Worm (Caenorhabditis elegans) whole organism, L2 larva: ENCODE results near the gene K11G9.5.

Experiments used
- C34F6.9 ChIP-seq: fragments of 150-350 bp; optimal IDR thresholded peaks from 2 replicates; lab custom pipeline; 2014; ENCODE audit warnings: missing biosample characterization, missing genetic modification characterization
- F13H6.1 ChIP-seq: sonication (generic microtip); optimal IDR thresholded peaks from 2 replicates; lab custom pipeline; 2016; ENCODE audit warnings: missing genetic modification characterization, missing compliant biosample characterization
- Y55F3AM.14 ChIP-seq: fragments of 200-800 bp; sonication (Bioruptor generic); optimal IDR thresholded peaks from 2 replicates; lab custom pipeline; 2018; ENCODE audit warnings: mild to moderate bottlenecking, missing genetic modification characterization, missing compliant biosample characterization
- ZK546.5 ChIP-seq: sonication (generic microtip); optimal IDR thresholded peaks from 2 replicates; lab custom pipeline; 2017; ENCODE audit warnings: missing biosample characterization, missing genetic modification characterization
- alr-1 ChIP-seq: fragments of 150-350 bp; optimal IDR thresholded peaks from 2 replicates; lab custom pipeline; 2014; ENCODE audit warnings: missing biosample characterization, missing genetic modification characterization
- aly-2 ChIP-seq: fragments of 150-350 bp; optimal IDR thresholded peaks from 2 replicates; lab custom pipeline; 2014; ENCODE audit warnings: missing biosample characterization, missing genetic modification characterization
- blmp-1 ChIP-seq: sonication (generic microtip); optimal IDR thresholded peaks from 2 replicates; lab custom pipeline; 2017; ENCODE audit warnings: missing genetic modification characterization, mild to moderate bottlenecking, missing compliant biosample characterization, antibody characterized with exemption, moderate library complexity; ENCODE audit not compliant: insufficient read depth
- ceh-16 ChIP-seq: fragments of 150-350 bp; optimal IDR thresholded peaks from 2 replicates; lab custom pipeline; 2014; ENCODE audit warnings: missing biosample characterization, missing genetic modification characterization
- ceh-82 ChIP-seq: fragments of 150-350 bp; optimal IDR thresholded peaks from 2 replicates; lab custom pipeline; 2014; ENCODE audit warnings: missing biosample characterization, missing genetic modification characterization
- dmd-4 ChIP-seq: sonication (generic microtip); optimal IDR thresholded peaks from 2 replicates; lab custom pipeline; 2017; ENCODE audit warnings: missing biosample characterization, missing genetic modification characterization
- egl-27 ChIP-seq: sonication (generic microtip); optimal IDR thresholded peaks from 3 replicates; lab custom pipeline; 2017; ENCODE audit warnings: missing biosample characterization, missing genetic modification reagents, missing genetic modification characterization
- elt-1 ChIP-seq: fragments of 150-350 bp; optimal IDR thresholded peaks from 2 replicates; lab custom pipeline; 2014; ENCODE audit warnings: missing biosample characterization, missing genetic modification characterization
- fos-1 ChIP-seq: fragments of 150-350 bp; optimal IDR thresholded peaks from 2 replicates; lab custom pipeline; 2014; ENCODE audit warnings: missing biosample characterization, missing genetic modification characterization
- gmeb-1 ChIP-seq: fragments of 150-350 bp; optimal IDR thresholded peaks from 2 replicates; lab custom pipeline; 2014; ENCODE audit warnings: missing biosample characterization, missing genetic modification characterization
- lin-11 ChIP-seq: fragments of 150-350 bp; sonication (generic microtip); optimal IDR thresholded peaks from 2 replicates; lab custom pipeline; 2014; ENCODE audit warnings: missing biosample characterization, missing genetic modification characterization, inconsistent platforms, mixed read lengths
- lin-39 ChIP-seq: fragments of 150-350 bp; optimal IDR thresholded peaks from 2 replicates; lab custom pipeline; 2014; ENCODE audit warnings: missing biosample characterization, missing genetic modification reagents, missing genetic modification characterization
- mab-5 ChIP-seq: fragments of 150-350 bp; optimal IDR thresholded peaks from 2 replicates; lab custom pipeline; 2014; ENCODE audit warnings: missing biosample characterization, missing genetic modification characterization
- mbf-1 ChIP-seq: sonication (generic microtip); optimal IDR thresholded peaks from 2 replicates; lab custom pipeline; 2017; ENCODE audit warnings: missing biosample characterization, missing genetic modification characterization
- mdl-1 ChIP-seq, 2 experiments: fragments of 150-350 bp in 1 of 2; sonication (generic microtip) in 1 of 2; optimal IDR thresholded peaks; 2 replicates each; lab custom pipeline; 2017; ENCODE audit warnings: missing biosample characterization in 2 of 2, missing genetic modification characterization in 2 of 2
- nhr-10 ChIP-seq: sonication (generic microtip); optimal IDR thresholded peaks from 2 replicates; lab custom pipeline; 2017; ENCODE audit warnings: missing biosample characterization, missing genetic modification characterization
- nhr-11 ChIP-seq: fragments of 150-350 bp; optimal IDR thresholded peaks from 2 replicates; lab custom pipeline; 2014; ENCODE audit warnings: missing biosample characterization, missing genetic modification characterization
- nhr-12 ChIP-seq: fragments of 150-350 bp; optimal IDR thresholded peaks from 2 replicates; lab custom pipeline; 2014; ENCODE audit warnings: missing biosample characterization, missing genetic modification characterization
- nhr-129 ChIP-seq: fragments of 150-350 bp; optimal IDR thresholded peaks from 2 replicates; lab custom pipeline; 2014; ENCODE audit warnings: missing biosample characterization, missing genetic modification characterization
- nhr-21 ChIP-seq: fragments of 150-350 bp; optimal IDR thresholded peaks from 2 replicates; lab custom pipeline; 2014; ENCODE audit warnings: missing biosample characterization, missing genetic modification characterization
- nhr-25 ChIP-seq: fragments of 150-350 bp; sonication (generic microtip); optimal IDR thresholded peaks from 3 replicates; lab custom pipeline; 2014; ENCODE audit warnings: missing biosample characterization, missing genetic modification characterization
- nhr-6 ChIP-seq: fragments of 150-350 bp; optimal IDR thresholded peaks from 2 replicates; lab custom pipeline; 2014; ENCODE audit warnings: missing biosample characterization, missing genetic modification characterization
- peb-1 ChIP-seq: fragments of 150-350 bp; optimal IDR thresholded peaks from 2 replicates; lab custom pipeline; 2014; ENCODE audit warnings: missing biosample characterization, missing genetic modification characterization
- sma-3 ChIP-seq: sonication (generic microtip); optimal IDR thresholded peaks from 2 replicates; lab custom pipeline; 2016; ENCODE audit warnings: missing genetic modification reagents, missing genetic modification characterization, missing compliant biosample characterization
- sma-9 ChIP-seq, 2 experiments: fragments of 150-350 bp in 1 of 2; sonication (generic microtip) in 1 of 2; optimal IDR thresholded peaks; 2 replicates each; lab custom pipeline; 2014 to 2016; ENCODE audit warnings: missing genetic modification characterization in 2 of 2, mild to moderate bottlenecking in 1 of 2, missing biosample characterization in 1 of 2, missing compliant biosample characterization in 1 of 2, missing genetic modification reagents in 1 of 2, moderate library complexity in 1 of 2
- snpc-4 ChIP-seq: fragments of 150-350 bp; optimal IDR thresholded peaks from 2 replicates; lab custom pipeline; 2014; ENCODE audit warnings: missing biosample characterization, missing genetic modification characterization
- unc-39 ChIP-seq: fragments of 150-350 bp; optimal IDR thresholded peaks from 2 replicates; lab custom pipeline; 2014; ENCODE audit warnings: missing biosample characterization, missing genetic modification characterization
- unc-62 ChIP-seq: fragments of 150-350 bp; optimal IDR thresholded peaks from 2 replicates; lab custom pipeline; 2014; ENCODE audit warnings: missing biosample characterization, missing genetic modification reagents, missing genetic modification characterization
- zag-1 ChIP-seq: fragments of 150-350 bp; optimal IDR thresholded peaks from 2 replicates; lab custom pipeline; 2014; ENCODE audit warnings: missing biosample characterization, missing genetic modification characterization
- ztf-1 ChIP-seq: fragments of 200-800 bp; sonication (Bioruptor generic); conservative IDR thresholded peaks from 2 replicates; pipeline ENCODE4 v1.3.6; 2022; ENCODE audit warnings: missing genetic modification characterization, missing compliant biosample characterization
- ztf-4 ChIP-seq: fragments of 150-350 bp; optimal IDR thresholded peaks from 2 replicates; lab custom pipeline; 2014; ENCODE audit warnings: missing biosample characterization, missing genetic modification characterization

Gene K11G9.5

DNA sequence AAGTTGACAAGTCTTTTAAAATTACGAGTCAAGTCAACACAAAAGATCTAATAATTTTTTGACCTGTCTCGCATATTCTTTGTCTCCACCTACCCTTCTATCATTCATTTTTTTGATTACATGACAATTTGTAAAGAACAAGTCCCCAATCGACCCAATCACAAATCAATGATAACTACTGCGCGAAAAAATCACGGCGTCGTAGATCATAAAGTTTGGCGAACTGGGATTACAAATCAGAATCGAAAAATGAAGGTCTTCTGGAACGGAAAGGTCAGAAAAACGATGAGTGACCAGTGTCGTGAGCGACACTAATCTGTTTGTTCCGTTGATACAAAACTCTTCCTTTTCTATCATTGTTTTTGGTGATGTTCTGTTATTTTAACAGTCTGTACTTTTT lies 1.8 kb upstream of the K11G9.5 start:
- no peak for TF ChIP-seq gmeb-1
- no peak for TF ChIP-seq nhr-12 (tag; lab: Kevin White, UChicago)
- peak; percentile 62 for TF ChIP-seq sma-3
- TF ChIP-seq mbf-1 (tag; lab: Kevin White, UChicago): no peak
- TF ChIP-seq nhr-25 (tag; lab: Kevin White, UChicago): peak; percentile 39
- TF ChIP-seq F13H6.1 (tag; lab: Kevin White, UChicago): no peak

DNA sequence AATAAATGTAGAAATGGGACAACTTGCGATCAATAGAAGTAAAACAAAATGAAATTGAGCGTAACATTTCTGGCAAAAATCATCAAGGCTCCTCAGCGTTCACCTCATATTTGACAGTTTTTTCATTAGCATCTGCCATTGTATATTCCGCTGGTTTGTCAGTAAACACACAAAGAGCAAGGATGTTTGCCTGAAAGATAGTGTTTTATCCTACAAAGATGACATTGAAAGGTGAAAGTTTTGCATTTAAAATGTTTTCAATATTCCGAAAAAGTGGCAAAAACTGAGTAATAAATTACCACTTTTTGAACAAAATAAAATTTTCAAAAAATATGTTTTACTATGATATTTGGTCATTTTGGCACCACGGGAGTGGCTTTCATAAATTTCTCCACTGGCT lies 2.3 kb downstream of the K11G9.5 start:
- TF ChIP-seq nhr-6 (no peak), ceh-82 (tag; lab: Kevin White, UChicago) (no peak), egl-27 (tag; lab: Kevin White, UChicago) (no peak), ZK546.5 (tag; lab: Kevin White, UChicago) (no peak), mab-5 (tag; lab: Kevin White, UChicago) (no peak), dmd-4 (tag; lab: Kevin White, UChicago) (no peak), sma-3 (no peak), blmp-1 (tag; lab: Kevin White, UChicago) (no peak), aly-2 (tag; lab: Kevin White, UChicago) (no peak)

DNA sequence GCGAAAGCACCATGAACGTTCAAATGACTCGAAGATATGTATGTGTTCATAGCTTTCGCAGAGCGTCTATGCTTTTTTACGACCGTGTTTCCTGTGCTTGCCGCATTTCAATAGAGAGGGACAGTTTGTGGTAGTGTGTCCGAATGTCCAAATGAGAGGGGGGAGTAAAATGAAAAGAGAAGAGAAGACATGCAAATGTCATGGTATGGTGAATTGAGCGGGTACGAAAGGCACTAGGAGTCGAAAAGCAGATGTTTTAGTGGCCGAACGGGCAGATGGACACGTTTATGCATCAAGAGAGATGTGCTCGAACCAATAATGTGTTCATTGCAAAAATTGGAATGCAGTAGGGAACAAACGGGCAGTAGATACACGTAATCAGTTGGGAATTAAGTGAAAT lies 2.8 kb downstream of the K11G9.5 start:
- TF ChIP-seq nhr-10 (tag; lab: Kevin White, UChicago): no peak
- TF ChIP-seq zag-1 (tag; lab: Kevin White, UChicago): no peak
- no peak for TF ChIP-seq unc-62 (GFP tag; lab: Kevin White, UChicago)
- no peak for TF ChIP-seq nhr-6
- TF ChIP-seq ceh-16 (tag; lab: Kevin White, UChicago): no peak
- TF ChIP-seq snpc-4 (tag; lab: Kevin White, UChicago): no peak
- no peak for TF ChIP-seq gmeb-1
- no peak for TF ChIP-seq sma-3
- no peak for TF ChIP-seq egl-27 (tag; lab: Kevin White, UChicago)
- no peak for TF ChIP-seq mbf-1 (tag; lab: Kevin White, UChicago)
- no peak for TF ChIP-seq nhr-11 (tag; lab: Kevin White, UChicago)
- no peak for TF ChIP-seq ztf-4 (tag; lab: Kevin White, UChicago)

DNA sequence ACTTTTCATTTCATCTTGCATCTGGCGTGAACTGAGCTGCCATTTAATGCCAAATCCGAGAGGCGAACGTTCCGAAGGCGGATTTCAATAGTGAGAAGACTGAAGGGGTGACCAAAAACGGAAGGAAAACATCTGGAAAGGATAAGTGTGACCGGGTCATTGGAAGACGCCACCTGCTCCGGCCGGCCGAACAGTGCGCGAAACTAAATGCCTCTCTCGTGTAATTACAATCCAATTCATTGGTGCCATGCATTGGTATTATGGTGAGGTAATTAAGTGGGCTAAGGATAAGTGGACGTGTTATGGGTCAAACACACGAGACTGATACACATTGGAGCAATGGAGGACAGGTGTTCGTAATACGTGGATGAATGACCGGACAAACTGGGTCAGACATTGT lies 3.8 kb downstream of the K11G9.5 start:
- TF ChIP-seq nhr-11 (tag; lab: Kevin White, UChicago) (no peak), unc-62 (GFP tag; lab: Kevin White, UChicago) (no peak), aly-2 (tag; lab: Kevin White, UChicago) (no peak), elt-1 (tag; lab: Kevin White, UChicago) (no peak), fos-1 (tag; lab: Kevin White, UChicago) (no peak), lin-11 (no peak), zag-1 (tag; lab: Kevin White, UChicago) (no peak)

DNA sequence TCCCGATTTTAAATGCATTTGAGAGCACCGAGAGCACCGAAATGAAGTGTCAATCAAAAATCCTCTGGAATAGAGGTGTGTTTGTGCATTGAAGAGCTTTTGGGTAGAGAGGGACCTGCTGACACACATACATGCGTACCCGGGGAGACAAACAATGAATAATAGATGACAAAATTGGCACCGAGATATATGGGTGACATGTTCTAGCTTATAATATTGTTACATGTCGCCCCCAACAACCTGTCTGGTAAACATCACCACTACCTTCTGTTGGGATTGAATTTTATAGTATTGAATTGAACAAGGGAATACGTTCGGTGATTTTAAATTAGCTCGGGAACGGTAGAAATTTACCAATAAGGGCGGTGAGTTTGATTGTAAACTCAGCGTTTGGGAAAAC lies 4.6 kb downstream of the K11G9.5 start:
- no peak for TF ChIP-seq snpc-4 (tag; lab: Kevin White, UChicago)
- TF ChIP-seq mdl-1 (tag; optimal IDR thresholded peaks at IDR 0.05; lab: Kevin White, UChicago): no peak
- no peak for TF ChIP-seq ztf-1
- no peak for TF ChIP-seq lin-11
- no peak for TF ChIP-seq sma-9 (GFP tag; optimal IDR thresholded peaks at IDR 0.05; lab: Kevin White, UChicago)
- no peak for TF ChIP-seq sma-9 (tag; optimal IDR thresholded peaks at IDR 0.05; lab: Kevin White, UChicago)
- TF ChIP-seq peb-1: no peak
- no peak for TF ChIP-seq ceh-16 (tag; lab: Kevin White, UChicago)
- TF ChIP-seq nhr-21 (tag; lab: Kevin White, UChicago): no peak

DNA sequence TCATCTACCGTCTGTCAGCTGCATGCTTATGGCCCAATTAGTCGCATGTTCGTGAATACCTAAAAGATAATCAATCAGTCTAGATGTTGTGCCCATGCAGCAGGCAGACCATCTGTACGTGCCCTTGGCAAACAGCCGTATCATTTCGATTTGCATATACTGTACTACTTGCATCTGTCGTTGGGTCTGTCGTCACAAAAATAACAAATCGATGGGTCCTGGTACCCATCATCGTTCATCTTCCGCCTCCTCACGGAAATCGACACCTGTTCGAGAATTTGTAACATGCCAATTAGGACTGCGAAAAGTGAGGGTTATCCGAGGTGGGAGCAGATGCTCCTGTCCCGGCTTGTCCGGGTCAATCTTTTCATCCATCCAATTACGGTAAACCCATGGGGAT lies 5.0 kb downstream of the K11G9.5 start:
- no peak for TF ChIP-seq C34F6.9 (tag; lab: Kevin White, UChicago)
- no peak for TF ChIP-seq nhr-129 (tag; lab: Kevin White, UChicago)

DNA sequence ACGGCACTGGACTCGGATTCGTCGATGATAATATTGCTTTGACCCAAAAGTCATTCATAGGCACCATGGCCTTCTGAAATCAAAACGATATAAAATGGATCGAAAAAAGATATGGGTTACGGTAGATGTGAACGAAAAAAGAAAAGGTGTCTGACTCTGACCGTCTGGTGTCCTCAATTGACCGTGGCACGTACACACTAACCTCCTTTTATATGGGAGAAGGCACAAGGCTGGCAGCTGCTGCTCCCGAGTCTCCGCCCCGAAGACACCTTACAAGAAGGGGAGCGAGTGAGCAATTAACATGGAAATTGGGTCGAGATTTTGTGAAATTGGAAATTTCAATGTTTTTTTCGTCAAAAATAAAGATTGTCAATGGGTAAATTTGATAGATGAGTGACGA lies 6.8 kb downstream of the K11G9.5 start, which contains the start of gene egl-46:
Gene egl-46 (minus strand): TSS at position 73 of the 400 bp plus-strand sequence.
- TF ChIP-seq Y55F3AM.14 (GFP tag; lab: Kevin White, UChicago): no peak
- TF ChIP-seq lin-39 (tag; lab: Kevin White, UChicago): no peak
- no peak for TF ChIP-seq unc-39 (tag; lab: Kevin White, UChicago)
- TF ChIP-seq ceh-16 (tag; lab: Kevin White, UChicago): no peak
- TF ChIP-seq alr-1: no peak
- no peak for TF ChIP-seq nhr-21 (tag; lab: Kevin White, UChicago)
- no peak for TF ChIP-seq C34F6.9 (tag; lab: Kevin White, UChicago)
